Fruit fly (Drosophila melanogaster) whole organism, embryonic: ENCODE measurements around the gene CG10477.

Experiments
- Atf3 ChIP-seq: fragments of 200-800 bp; sonication (Bioruptor generic); optimal IDR thresholded peaks from 3 replicates; lab custom pipeline; 2016; ENCODE audit warnings: missing biosample characterization, missing genetic modification characterization
- Bgb ChIP-seq: fragments of 200-800 bp; sonication (Bioruptor generic); IDR thresholded peaks from 2 replicates; pipeline ENCODE4 v1.3.6; 2022; ENCODE audit warnings: missing biosample characterization, missing genetic modification characterization; ENCODE audit not compliant: partially characterized antibody
- CG10366 ChIP-seq: fragments of 200-800 bp; sonication (Bioruptor generic); IDR thresholded peaks from 2 replicates; pipeline ENCODE4 v1.3.6; 2022; ENCODE audit warnings: missing biosample characterization, missing genetic modification characterization
- CG10565 ChIP-seq: fragments of 200-800 bp; sonication (Bioruptor generic); optimal IDR thresholded peaks from 3 replicates; lab custom pipeline; 2016; ENCODE audit warnings: missing biosample characterization, mild to moderate bottlenecking, missing genetic modification characterization
- CG11247 ChIP-seq: fragments of 200-800 bp; sonication (Bioruptor generic); IDR thresholded peaks from 2 replicates; pipeline ENCODE4 v1.3.6; 2022; ENCODE audit warnings: missing biosample characterization, missing genetic modification characterization
- CG12155 ChIP-seq: fragments of 200-800 bp; sonication (Bioruptor generic); optimal IDR thresholded peaks from 3 replicates; lab custom pipeline; 2016; ENCODE audit warnings: missing biosample characterization, missing genetic modification characterization
- CG13287 ChIP-seq: fragments of 200-800 bp; sonication (Bioruptor generic); IDR thresholded peaks from 2 replicates; pipeline ENCODE4 v1.3.6; 2022; ENCODE audit warnings: missing biosample characterization, missing genetic modification characterization; ENCODE audit not compliant: partially characterized antibody
- CG14860 ChIP-seq: fragments of 200-800 bp; sonication (Bioruptor generic); IDR thresholded peaks from 3 replicates; pipeline ENCODE4 v1.3.6; 2022; ENCODE audit warnings: missing biosample characterization, missing genetic modification characterization; ENCODE audit not compliant: partially characterized antibody
- CG17912 ChIP-seq: fragments of 200-800 bp; sonication (Bioruptor generic); optimal IDR thresholded peaks from 2 replicates; lab custom pipeline; 2018; ENCODE audit warnings: missing biosample characterization, mild to moderate bottlenecking, missing genetic modification characterization
- CG1792 ChIP-seq: fragments of 200-800 bp; sonication (Bioruptor generic); optimal IDR thresholded peaks from 2 replicates; lab custom pipeline; 2016; ENCODE audit warnings: missing biosample characterization, missing genetic modification characterization
- CG2712 ChIP-seq: fragments of 200-800 bp; optimal IDR thresholded peaks from 3 replicates; lab custom pipeline; 2019; ENCODE audit warnings: missing biosample characterization, mild to moderate bottlenecking, missing genetic modification characterization, moderate library complexity
- CG31224 ChIP-seq: fragments of 200-800 bp; sonication (Bioruptor generic); IDR thresholded peaks from 2 replicates; pipeline ENCODE4 v1.3.6; 2022; ENCODE audit warnings: missing biosample characterization, missing genetic modification characterization
- CG33557 ChIP-seq: fragments of 200-800 bp; sonication (Bioruptor generic); optimal IDR thresholded peaks from 2 replicates; lab custom pipeline; 2019; ENCODE audit warnings: missing biosample characterization, mild to moderate bottlenecking, missing genetic modification characterization, moderate library complexity
- CG3726 ChIP-seq: fragments of 200-800 bp; sonication (Bioruptor generic); IDR thresholded peaks from 3 replicates; pipeline ENCODE4, ENCODE4 v1.3.6; 2022; ENCODE audit warnings: missing biosample characterization, missing genetic modification characterization
- CG3847 ChIP-seq: fragments of 200-800 bp; sonication (Bioruptor generic); IDR thresholded peaks from 2 replicates; pipeline ENCODE4 v1.3.6; 2022; ENCODE audit warnings: missing biosample characterization, missing genetic modification characterization
- CG42726 ChIP-seq: fragments of 200-800 bp; sonication (Bioruptor generic); IDR thresholded peaks from 2 replicates; pipeline ENCODE4 v1.3.6; 2022; ENCODE audit warnings: missing biosample characterization, missing genetic modification characterization; ENCODE audit not compliant: partially characterized antibody
- CG4424 ChIP-seq: fragments of 200-800 bp; sonication (Bioruptor generic); optimal IDR thresholded peaks from 3 replicates; lab custom pipeline; 2016; ENCODE audit warnings: missing biosample characterization, missing genetic modification characterization
- CG5180 ChIP-seq: fragments of 200-800 bp; sonication (Bioruptor generic); optimal IDR thresholded peaks from 3 replicates; lab custom pipeline; 2017; ENCODE audit warnings: missing biosample characterization, missing genetic modification characterization, mild to moderate bottlenecking, moderate library complexity, missing genetic modification reagents
- CG5953 ChIP-seq: fragments of 200-800 bp; sonication (Bioruptor generic); IDR thresholded peaks from 2 replicates; pipeline ENCODE4 v1.3.6; 2022; ENCODE audit warnings: missing biosample characterization, missing genetic modification characterization
- CG6654 ChIP-seq: fragments of 200-800 bp; sonication (Bioruptor generic); optimal IDR thresholded peaks from 2 replicates; lab custom pipeline; 2017; ENCODE audit warnings: missing biosample characterization, mild to moderate bottlenecking, missing genetic modification characterization
- CG6813 ChIP-seq: fragments of 200-800 bp; sonication (Bioruptor generic); optimal IDR thresholded peaks from 2 replicates; lab custom pipeline; 2017; ENCODE audit warnings: missing biosample characterization, missing genetic modification characterization, mild to moderate bottlenecking, moderate library complexity, missing genetic modification reagents
- CG7271 ChIP-seq: fragments of 200-800 bp; sonication (Bioruptor generic); optimal IDR thresholded peaks from 2 replicates; lab custom pipeline; 2018; ENCODE audit warnings: missing biosample characterization, mild to moderate bottlenecking, missing genetic modification characterization, moderate library complexity
- CG9609 ChIP-seq: fragments of 200-800 bp; sonication (Bioruptor generic); optimal IDR thresholded peaks from 3 replicates; lab custom pipeline; 2016; ENCODE audit warnings: missing biosample characterization, missing genetic modification characterization
- CG9876 ChIP-seq: fragments of 200-800 bp; sonication (Bioruptor generic); optimal IDR thresholded peaks from 2 replicates; lab custom pipeline; 2016; ENCODE audit warnings: missing biosample characterization, missing genetic modification characterization
- CkIIα-i1 ChIP-seq: fragments of 200-800 bp; sonication (Bioruptor generic); IDR thresholded peaks from 2 replicates; pipeline ENCODE4 v1.3.6; 2022; ENCODE audit warnings: missing biosample characterization, missing genetic modification characterization
- Doc2 ChIP-seq: fragments of 200-800 bp; sonication (Bioruptor generic); IDR thresholded peaks from 2 replicates; pipeline ENCODE4 v1.3.6; 2022; ENCODE audit warnings: missing biosample characterization, missing genetic modification characterization
- ERR ChIP-seq: fragments of 200-800 bp; sonication (Bioruptor generic); optimal IDR thresholded peaks from 2 replicates; lab custom pipeline; 2016; ENCODE audit warnings: missing biosample characterization, missing genetic modification characterization
- HHEX ChIP-seq: fragments of 200-800 bp; sonication (Bioruptor generic); optimal IDR thresholded peaks from 3 replicates; lab custom pipeline; 2017; ENCODE audit warnings: missing biosample characterization, mild to moderate bottlenecking, missing genetic modification characterization, missing genetic modification reagents
- NC2α ChIP-seq: fragments of 200-800 bp; sonication (Bioruptor generic); optimal IDR thresholded peaks from 2 replicates; lab custom pipeline; 2016; ENCODE audit warnings: missing biosample characterization, missing genetic modification characterization
- Oli ChIP-seq: fragments of 200-800 bp; sonication (Bioruptor generic); optimal IDR thresholded peaks from 2 replicates; lab custom pipeline; 2018; ENCODE audit warnings: missing biosample characterization, mild to moderate bottlenecking, missing genetic modification characterization, moderate library complexity
- Sin3A ChIP-seq: fragments of >200 bp; optimal IDR thresholded peaks from 2 replicates; lab custom pipeline; 2018
- Sry-β ChIP-seq: fragments of 200-800 bp; sonication (Bioruptor generic); optimal IDR thresholded peaks from 2 replicates; lab custom pipeline; 2018; ENCODE audit warnings: missing biosample characterization, mild to moderate bottlenecking, missing genetic modification characterization, moderate library complexity
- Sry-δ ChIP-seq: fragments of 200-800 bp; sonication (Bioruptor generic); optimal IDR thresholded peaks from 2 replicates; lab custom pipeline; 2016; ENCODE audit warnings: missing biosample characterization, missing genetic modification characterization
- amos ChIP-seq: fragments of 200-800 bp; sonication (Bioruptor generic); IDR thresholded peaks from 2 replicates; pipeline ENCODE4 v1.3.6; 2022; ENCODE audit warnings: missing biosample characterization, missing genetic modification characterization; ENCODE audit not compliant: partially characterized antibody
- az2 ChIP-seq: fragments of 200-800 bp; sonication (Bioruptor generic); optimal IDR thresholded peaks from 3 replicates; lab custom pipeline; 2016; ENCODE audit warnings: missing biosample characterization, missing genetic modification characterization
- bsh ChIP-seq, 2 experiments: fragments of 200-800 bp; sonication (Bioruptor generic); optimal IDR thresholded peaks; 2 replicates each; lab custom pipeline; 2017 to 2018; ENCODE audit warnings: mild to moderate bottlenecking in 2 of 2, missing biosample characterization in 2 of 2, missing genetic modification characterization in 2 of 2, moderate library complexity in 1 of 2
- corto ChIP-seq: fragments of 200-800 bp; sonication (Bioruptor generic); optimal IDR thresholded peaks from 2 replicates; lab custom pipeline; 2016; ENCODE audit warnings: missing biosample characterization, mild to moderate bottlenecking, missing genetic modification characterization, moderate library complexity
- croc ChIP-seq: fragments of 200-800 bp; sonication (Bioruptor generic); conservative IDR thresholded peaks from 3 replicates; pipeline ENCODE4 v1.3.6; 2022; ENCODE audit warnings: missing biosample characterization, missing genetic modification characterization
- danr ChIP-seq: fragments of 200-800 bp; sonication (Bioruptor generic); IDR thresholded peaks from 2 replicates; pipeline ENCODE4 v1.3.6; 2022; ENCODE audit warnings: missing biosample characterization, missing genetic modification characterization
- ems ChIP-seq: fragments of 200-800 bp; sonication (Bioruptor generic); optimal IDR thresholded peaks from 3 replicates; lab custom pipeline; 2016; ENCODE audit warnings: missing biosample characterization, missing genetic modification characterization
- gro ChIP-seq: fragments of 200-800 bp; sonication (Bioruptor generic); optimal IDR thresholded peaks from 2 replicates; lab custom pipeline; 2016; ENCODE audit warnings: missing biosample characterization, missing genetic modification characterization
- gsb ChIP-seq: fragments of 200-800 bp; sonication (Bioruptor generic); IDR thresholded peaks from 2 replicates; pipeline ENCODE4 v1.3.6; 2022; ENCODE audit warnings: missing biosample characterization, missing genetic modification characterization
- ind ChIP-seq: fragments of 200-800 bp; sonication (Bioruptor generic); optimal IDR thresholded peaks from 3 replicates; lab custom pipeline; 2016; ENCODE audit warnings: missing biosample characterization, missing genetic modification characterization
- kah ChIP-seq: fragments of 200-800 bp; sonication (Bioruptor generic); optimal IDR thresholded peaks from 2 replicates; lab custom pipeline; 2018; ENCODE audit warnings: missing biosample characterization, mild to moderate bottlenecking, missing genetic modification characterization
- lilli ChIP-seq: fragments of 200-800 bp; sonication (Bioruptor generic); optimal IDR thresholded peaks from 3 replicates; lab custom pipeline; 2016; ENCODE audit warnings: missing biosample characterization, missing genetic modification characterization
- lmd ChIP-seq: fragments of 200-800 bp; sonication (Bioruptor generic); IDR thresholded peaks from 2 replicates; pipeline ENCODE4 v1.3.6; 2022; ENCODE audit warnings: missing biosample characterization, missing genetic modification characterization
- luna ChIP-seq: fragments of 200-800 bp; sonication (Bioruptor generic); optimal IDR thresholded peaks from 2 replicates; lab custom pipeline; 2016; ENCODE audit warnings: missing biosample characterization, missing genetic modification characterization
- onecut ChIP-seq: fragments of 200-800 bp; sonication (Bioruptor generic); IDR thresholded peaks from 2 replicates; pipeline ENCODE4 v1.3.6; 2022; ENCODE audit warnings: missing biosample characterization, missing genetic modification characterization
- pum ChIP-seq: fragments of 200-800 bp; sonication (Bioruptor generic); optimal IDR thresholded peaks from 2 replicates; lab custom pipeline; 2016; ENCODE audit warnings: missing biosample characterization, missing genetic modification characterization
- repo ChIP-seq: fragments of 200-800 bp; sonication (Bioruptor generic); optimal IDR thresholded peaks from 2 replicates; lab custom pipeline; 2016; ENCODE audit warnings: missing biosample characterization, missing genetic modification characterization
- sug ChIP-seq: fragments of 200-800 bp; optimal IDR thresholded peaks from 2 replicates; lab custom pipeline; 2019; ENCODE audit warnings: missing biosample characterization, mild to moderate bottlenecking, missing genetic modification characterization, moderate library complexity
- yki ChIP-seq: fragments of >200 bp; optimal IDR thresholded peaks from 3 replicates; lab custom pipeline; 2018

CG10477 gene

dm6 chr3L:5987637-5988036 lies 46.8 kb downstream of the CG10477 start (continued):
- no peak for TF ChIP-seq Bgb (GFP tag; lab: Robert Waterston, UW)
- TF ChIP-seq luna (GFP tag; lab: Kevin White, UChicago), result no peak
- no peak for TF ChIP-seq amos
- TF ChIP-seq CG2712, result peak; percentile 83
- peak; percentile 42 for TF ChIP-seq kah (GFP tag; lab: Kevin White, UChicago)
- TF ChIP-seq CG10565 (GFP tag; lab: Kevin White, UChicago), result no peak
- TF ChIP-seq CG11247 (GFP tag; lab: Robert Waterston, UW), result no peak
- no peak for TF ChIP-seq danr
- TF ChIP-seq Sry-β (GFP tag; lab: Kevin White, UChicago), result no peak
- peak; percentile 62; the same call in 1 of the 2 replicates for TF ChIP-seq onecut (GFP tag; lab: Robert Waterston, UW)
- peak; percentile 20 for TF ChIP-seq CG12155
- TF ChIP-seq CG6813 (GFP tag; lab: Kevin White, UChicago), result peak; percentile 6
- TF ChIP-seq yki (lab: Kevin White, UChicago), result no peak
- TF ChIP-seq CG31224 (GFP tag; lab: Robert Waterston, UW), result no peak
- peak; percentile 26 for TF ChIP-seq lilli
- no peak for TF ChIP-seq CG42726
- TF ChIP-seq az2 (GFP tag; lab: Kevin White, UChicago), result peak; percentile 58
- TF ChIP-seq bsh (GFP tag; optimal IDR thresholded peaks at IDR 0.05; lab: Kevin White, UChicago), result peak in 1 of 2 experiments; percentile 78
- TF ChIP-seq Oli (tag; lab: Kevin White, UChicago), result peak; percentile 49
- no peak for TF ChIP-seq Sry-δ (GFP tag; lab: Kevin White, UChicago)
- no peak for TF ChIP-seq sug (tag; lab: Kevin White, UChicago)
- TF ChIP-seq lmd (GFP tag; lab: Robert Waterston, UW), result peak; percentile 34; the same call in 1 of the 2 replicates
- TF ChIP-seq CG9876 (GFP tag; lab: Kevin White, UChicago), result no peak
- no peak for TF ChIP-seq CG14860 (GFP tag; lab: Robert Waterston, UW)
- TF ChIP-seq ERR (GFP tag; lab: Kevin White, UChicago), result no peak
- no peak; the same call in 2 of the 3 replicates for TF ChIP-seq CG3726 (GFP tag; lab: Robert Waterston, UW)
- no peak for TF ChIP-seq gro (GFP tag; lab: Kevin White, UChicago)
- no peak for TF ChIP-seq repo (GFP tag; lab: Kevin White, UChicago)
- 0 out of 2 replicates have a peak, but pooled peaks have one; percentile 12 for TF ChIP-seq CG10366 (GFP tag; lab: Robert Waterston, UW)
- TF ChIP-seq Atf3, result no peak
- no peak for TF ChIP-seq CkIIα-i1 (GFP tag; lab: Robert Waterston, UW)
- no peak for TF ChIP-seq ind (GFP tag; lab: Kevin White, UChicago)
- TF ChIP-seq ems (GFP tag; lab: Kevin White, UChicago), result peak; percentile 22
- TF ChIP-seq NC2α (GFP tag; lab: Kevin White, UChicago), result peak; percentile 31
- TF ChIP-seq CG5953 (GFP tag; lab: Robert Waterston, UW), result no peak
- no peak for TF ChIP-seq pum
- peak; percentile 21 for TF ChIP-seq HHEX (GFP tag; lab: Kevin White, UChicago)
- no peak for TF ChIP-seq CG7271
- no peak for TF ChIP-seq gsb (GFP tag; lab: Robert Waterston, UW)
- peak; percentile 68 for TF ChIP-seq CG33557 (GFP tag; lab: Kevin White, UChicago)
- TF ChIP-seq corto (GFP tag; lab: Kevin White, UChicago), result no peak
- peak; percentile 18 for TF ChIP-seq CG6654 (GFP tag; lab: Kevin White, UChicago)
- TF ChIP-seq CG13287 (GFP tag; lab: Robert Waterston, UW), result no peak
- peak; percentile 37; the same call in 2 of the 3 replicates for TF ChIP-seq croc (GFP tag; lab: Robert Waterston, UW)
- TF ChIP-seq Doc2 (GFP tag; lab: Robert Waterston, UW), result no peak
- no peak for TF ChIP-seq CG3847 (GFP tag; lab: Robert Waterston, UW)
- TF ChIP-seq CG17912, result no peak
- TF ChIP-seq CG9609 (GFP tag; lab: Kevin White, UChicago), result peak; percentile 24
- TF ChIP-seq Sin3A (lab: Kevin White, UChicago), result no peak
- TF ChIP-seq CG5180 (GFP tag; lab: Kevin White, UChicago), result peak; percentile 18
- peak; percentile 68 for TF ChIP-seq CG4424 (GFP tag; lab: Kevin White, UChicago)
- TF ChIP-seq CG1792 (GFP tag; lab: Kevin White, UChicago), result no peak
